Worm (Caenorhabditis elegans) whole organism, early embryonic: ENCODE results near the gene F28C1.3.

Source experiments
- B0310.2 ChIP-seq: sonication (generic microtip); optimal IDR thresholded peaks from 2 replicates; lab custom pipeline; 2016; ENCODE audit warnings: mild to moderate bottlenecking, missing genetic modification characterization, missing compliant biosample characterization
- F13C5.2 ChIP-seq: sonication (generic microtip); optimal IDR thresholded peaks from 2 replicates; lab custom pipeline; 2017; ENCODE audit warnings: mild to moderate bottlenecking, missing genetic modification characterization, inconsistent platforms, missing compliant biosample characterization
- aly-1 ChIP-seq: sonication (generic microtip); optimal IDR thresholded peaks from 2 replicates; lab custom pipeline; 2016; ENCODE audit warnings: missing genetic modification characterization, missing compliant biosample characterization
- ama-1 ChIP-seq: fragments of 150-350 bp; optimal IDR thresholded peaks from 2 replicates; lab custom pipeline; 2014
- ceh-13 ChIP-seq: fragments of 200-800 bp; sonication (Bioruptor generic); optimal IDR thresholded peaks from 2 replicates; lab custom pipeline; 2018; ENCODE audit warnings: mild to moderate bottlenecking, missing genetic modification characterization, missing compliant biosample characterization
- ceh-36 ChIP-seq: sonication (generic microtip); optimal IDR thresholded peaks from 2 replicates; lab custom pipeline; 2016; ENCODE audit warnings: missing genetic modification characterization, inconsistent platforms, missing compliant biosample characterization
- ets-7 ChIP-seq: sonication (generic microtip); optimal IDR thresholded peaks from 2 replicates; lab custom pipeline; 2016; ENCODE audit warnings: missing genotype, missing genetic modification characterization, missing compliant biosample characterization
- flt-1 ChIP-seq: fragments of 200-800 bp; sonication (Bioruptor generic); IDR thresholded peaks from 2 replicates; pipeline ENCODE4 v1.3.6; 2022; ENCODE audit warnings: missing genetic modification characterization, missing compliant biosample characterization
- hmbx-1 ChIP-seq: sonication (generic microtip); optimal IDR thresholded peaks from 2 replicates; lab custom pipeline; 2016; ENCODE audit warnings: mild to moderate bottlenecking, missing genetic modification characterization, missing compliant biosample characterization
- hmg-4 ChIP-seq: fragments of 200-800 bp; sonication (Bioruptor generic); optimal IDR thresholded peaks from 2 replicates; lab custom pipeline; 2018; ENCODE audit warnings: mild to moderate bottlenecking, missing genetic modification characterization, missing compliant biosample characterization
- hnd-1 ChIP-seq: sonication (generic microtip); optimal IDR thresholded peaks from 2 replicates; lab custom pipeline; 2016; ENCODE audit warnings: missing genetic modification characterization, missing compliant biosample characterization
- pes-1 ChIP-seq: fragments of 200-800 bp; sonication (Bioruptor generic); IDR thresholded peaks from 2 replicates; pipeline ENCODE4 v1.3.6; 2022; ENCODE audit warnings: missing genetic modification reagents, missing genetic modification characterization, missing compliant biosample characterization
- scrt-1 ChIP-seq: fragments of 200-800 bp; sonication (Bioruptor generic); IDR thresholded peaks from 2 replicates; pipeline ENCODE4 v1.3.6; 2022; ENCODE audit warnings: missing genetic modification characterization, missing compliant biosample characterization
- sea-1 ChIP-seq: fragments of 200-800 bp; sonication (Bioruptor generic); conservative IDR thresholded peaks from 2 replicates; pipeline ENCODE4 v1.3.6; 2022; ENCODE audit warnings: missing genetic modification characterization, missing compliant biosample characterization
- tbx-11 ChIP-seq: fragments of 200-800 bp; sonication (Bioruptor generic); IDR thresholded peaks from 2 replicates; pipeline ENCODE4 v1.3.6; 2022; ENCODE audit warnings: missing genetic modification characterization, missing compliant biosample characterization
- tbx-37 ChIP-seq: fragments of 200-800 bp; sonication (Bioruptor generic); conservative IDR thresholded peaks from 2 replicates; pipeline ENCODE4 v1.3.6; 2022; ENCODE audit warnings: missing genetic modification reagents, missing genetic modification characterization, missing compliant biosample characterization
- tra-4 ChIP-seq: sonication (generic microtip); optimal IDR thresholded peaks from 2 replicates; lab custom pipeline; 2017; ENCODE audit warnings: missing genetic modification characterization, missing compliant biosample characterization

F28C1.3 gene

DNA sequence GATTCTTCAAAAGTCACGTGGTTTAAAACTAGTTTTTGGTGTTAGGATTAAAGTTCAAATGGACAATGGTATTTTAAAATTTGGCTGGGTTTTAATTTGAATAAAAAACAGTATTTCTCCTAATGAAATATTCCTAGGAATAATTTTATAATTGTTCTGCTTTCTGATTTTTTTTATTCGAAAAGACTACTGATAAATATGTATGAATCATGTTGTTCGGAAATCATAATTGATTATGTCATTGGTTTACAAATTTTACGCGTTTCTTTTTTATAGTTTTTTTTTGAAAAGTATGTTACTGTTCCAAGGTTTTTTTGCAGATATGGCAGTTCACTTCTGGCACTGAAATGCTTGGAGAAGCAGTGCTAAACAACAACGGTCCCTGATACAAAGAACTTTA lies at the start of gene F28C1.3:
Gene F28C1.3, plus strand, starts transcription at position 301 of the 400 bp plus-strand sequence.
- TF ChIP-seq hnd-1 (no peak), tbx-37 (GFP tag; lab: Robert Waterston, UW) (no peak), F13C5.2 (no peak), hmbx-1 (no peak), B0310.2 (no peak), ets-7 (no peak), aly-1 (no peak), tra-4 (tag; lab: Kevin White, UChicago) (no peak), ceh-36 (tag; lab: Kevin White, UChicago) (no peak), sea-1 (GFP tag; lab: Robert Waterston, UW) (no peak), hmg-4 (GFP tag; lab: Kevin White, UChicago) (no peak), ceh-13 (GFP tag; lab: Kevin White, UChicago) (no peak)

DNA sequence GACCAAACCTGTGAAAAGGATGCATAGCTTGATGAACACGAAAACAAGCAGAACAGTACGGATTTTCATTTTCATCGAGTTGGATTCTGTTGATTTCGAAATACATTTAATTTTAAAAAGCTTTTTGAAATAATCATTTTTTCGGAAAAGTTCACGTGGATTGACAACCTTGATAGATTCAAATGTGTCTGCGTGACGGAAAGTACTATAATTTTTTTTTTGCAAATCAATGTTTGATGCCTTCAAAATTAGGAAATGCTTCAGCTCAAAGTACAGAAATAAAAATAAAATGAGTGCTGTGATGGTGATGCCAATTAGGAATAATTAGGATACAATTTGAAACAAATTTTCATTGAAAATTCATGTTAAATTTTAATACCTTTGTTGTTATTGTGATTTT lies 47.6 kb upstream of the F28C1.3 start, which contains the start of gene C54D10.4:
Gene C54D10.4, minus strand, starts transcription at position 101 of the 400 bp plus-strand sequence.
- TF ChIP-seq tbx-37 (GFP tag; lab: Robert Waterston, UW) (no peak), tra-4 (tag; lab: Kevin White, UChicago) (no peak), ceh-36 (tag; lab: Kevin White, UChicago) (no peak), aly-1 (no peak)

DNA sequence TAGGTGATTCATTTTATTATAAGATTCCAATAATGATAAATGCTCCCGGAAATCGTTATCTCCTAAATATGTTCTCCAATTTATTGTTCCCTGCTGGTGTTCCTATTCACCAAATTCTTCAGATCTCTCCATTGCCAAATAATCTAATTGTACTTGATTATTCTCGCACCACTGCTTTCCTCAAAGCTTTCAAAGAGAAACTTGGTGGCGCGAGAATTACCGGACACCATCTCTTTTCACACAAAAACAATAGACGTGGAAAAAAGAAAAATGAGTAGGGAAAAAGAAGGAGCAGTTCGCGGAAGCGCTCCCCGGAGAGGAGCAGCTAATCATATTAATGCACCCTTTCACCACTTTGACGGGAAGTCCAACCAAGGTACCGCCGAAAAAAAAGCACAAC lies 47.1 kb upstream of the F28C1.3 start:
- no peak for TF ChIP-seq flt-1
- no peak for TF ChIP-seq aly-1
- no peak for TF ChIP-seq pes-1 (GFP tag; lab: Robert Waterston, UW)
- TF ChIP-seq ceh-13 (GFP tag; lab: Kevin White, UChicago), result no peak
- TF ChIP-seq tra-4 (tag; lab: Kevin White, UChicago), result no peak
- no peak for TF ChIP-seq hnd-1
- TF ChIP-seq hmg-4 (GFP tag; lab: Kevin White, UChicago), result no peak
- TF ChIP-seq tbx-37 (GFP tag; lab: Robert Waterston, UW), result no peak
- no peak for TF ChIP-seq scrt-1 (GFP tag; lab: Robert Waterston, UW)
- TF ChIP-seq tbx-11 (GFP tag; lab: Robert Waterston, UW), result no peak
- no peak for TF ChIP-seq ceh-36 (tag; lab: Kevin White, UChicago)
- TF ChIP-seq F13C5.2, result no peak

DNA sequence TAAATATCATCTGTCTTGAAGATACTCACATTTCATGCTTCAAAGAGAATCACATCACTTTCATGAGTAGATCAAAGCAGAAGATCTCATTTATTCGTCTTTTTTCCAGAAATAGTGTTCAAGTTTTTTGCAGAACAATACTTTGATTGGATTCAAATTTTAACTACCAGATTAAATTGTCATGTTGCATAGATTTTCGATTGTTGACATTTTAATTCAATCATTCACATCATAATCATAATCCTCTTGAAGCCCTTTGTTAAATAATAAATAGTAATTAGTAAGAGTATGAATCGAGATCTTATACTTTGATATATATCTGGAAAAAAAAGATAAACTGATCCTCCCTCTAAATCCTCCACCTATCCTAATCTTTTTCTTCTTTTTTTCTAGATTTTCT lies 40.6 kb upstream of the F28C1.3 start:
- no peak for TF ChIP-seq ceh-13 (GFP tag; lab: Kevin White, UChicago)

DNA sequence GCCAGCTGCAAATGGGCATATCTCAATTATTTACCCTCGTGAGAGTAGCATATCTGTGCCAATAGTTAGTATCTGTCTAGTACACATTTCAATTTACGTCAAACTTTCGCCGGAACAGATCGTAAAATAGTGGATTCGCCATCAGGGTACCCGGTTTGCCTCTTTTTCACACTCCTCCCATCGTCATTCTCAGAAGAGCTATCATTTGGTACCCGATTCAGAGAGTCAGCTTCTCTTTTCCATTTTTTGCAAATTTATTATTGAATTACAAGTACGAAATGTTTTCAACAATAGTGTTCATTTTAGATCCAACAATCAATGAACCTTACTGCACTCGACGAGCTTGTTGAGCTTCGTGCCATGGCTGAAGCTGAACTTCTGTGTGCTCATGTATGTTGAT lies 39.4 kb upstream of the F28C1.3 start, which contains the start of gene C54D10.5:
Gene C54D10.5, plus strand, starts transcription at position 301 of the 400 bp plus-strand sequence.
- TF ChIP-seq B0310.2 (no peak), hmbx-1 (no peak), tbx-11 (GFP tag; lab: Robert Waterston, UW) (no peak), pes-1 (GFP tag; lab: Robert Waterston, UW) (no peak), ceh-13 (GFP tag; lab: Kevin White, UChicago) (no peak), ceh-36 (tag; lab: Kevin White, UChicago) (no peak), tra-4 (tag; lab: Kevin White, UChicago) (no peak), hmg-4 (GFP tag; lab: Kevin White, UChicago) (no peak), ama-1 (no peak), scrt-1 (GFP tag; lab: Robert Waterston, UW) (no peak), hnd-1 (no peak), aly-1 (no peak), ets-7 (no peak), flt-1 (no peak), F13C5.2 (no peak)

DNA sequence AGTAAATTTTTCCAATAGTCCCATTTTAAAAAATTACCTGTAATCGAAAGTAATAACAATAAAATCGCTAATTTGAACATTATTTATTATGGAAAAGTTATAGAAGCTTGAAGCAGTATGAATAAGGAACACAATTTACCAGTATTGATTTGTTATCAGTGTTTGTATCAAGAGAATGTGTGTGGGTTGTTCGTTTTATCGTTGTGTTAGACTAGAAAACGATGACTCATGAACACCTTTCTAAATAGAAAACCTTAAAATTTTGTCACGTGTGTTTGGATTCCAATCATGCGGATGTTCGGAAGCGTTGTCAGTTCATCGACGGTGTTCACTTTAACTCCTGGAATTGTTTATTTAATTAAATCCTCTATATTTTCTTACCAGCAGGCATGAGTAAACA lies 36.4 kb upstream of the F28C1.3 start, which contains the start of gene C54D10.13:
Gene C54D10.13, minus strand, starts transcription at position 179 of the 400 bp plus-strand sequence.
- no peak for TF ChIP-seq tbx-11 (GFP tag; lab: Robert Waterston, UW)
- TF ChIP-seq hnd-1, result no peak
- TF ChIP-seq F13C5.2, result no peak
- TF ChIP-seq aly-1, result no peak
- no peak for TF ChIP-seq tbx-37 (GFP tag; lab: Robert Waterston, UW)
- no peak for TF ChIP-seq ama-1
- no peak for TF ChIP-seq ets-7
- no peak for TF ChIP-seq hmbx-1
- no peak for TF ChIP-seq pes-1 (GFP tag; lab: Robert Waterston, UW)
- no peak for TF ChIP-seq tra-4 (tag; lab: Kevin White, UChicago)
- TF ChIP-seq hmg-4 (GFP tag; lab: Kevin White, UChicago), result no peak
- TF ChIP-seq ceh-13 (GFP tag; lab: Kevin White, UChicago), result no peak
- TF ChIP-seq ceh-36 (tag; lab: Kevin White, UChicago), result no peak
- no peak for TF ChIP-seq scrt-1 (GFP tag; lab: Robert Waterston, UW)
- TF ChIP-seq sea-1 (GFP tag; lab: Robert Waterston, UW), result no peak

DNA sequence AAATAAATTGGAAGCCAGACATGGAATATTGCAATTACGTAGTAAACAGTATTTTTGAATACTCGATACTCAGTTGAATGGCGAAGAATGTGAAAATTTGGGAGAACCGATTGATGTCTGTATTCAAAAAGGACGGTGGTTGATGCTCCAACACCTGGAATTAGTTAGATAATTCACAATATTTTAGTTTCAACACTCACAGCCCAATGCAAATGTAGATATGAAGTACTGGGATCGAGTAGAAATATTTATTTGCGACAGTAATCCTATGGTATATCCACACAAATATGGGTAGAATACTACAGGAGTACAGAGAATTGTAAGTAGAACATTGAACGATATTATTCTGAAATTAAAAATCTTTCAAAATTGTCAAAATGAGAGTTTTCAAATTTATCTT lies 35.4 kb upstream of the F28C1.3 start:
- no peak for TF ChIP-seq ceh-13 (GFP tag; lab: Kevin White, UChicago)

DNA sequence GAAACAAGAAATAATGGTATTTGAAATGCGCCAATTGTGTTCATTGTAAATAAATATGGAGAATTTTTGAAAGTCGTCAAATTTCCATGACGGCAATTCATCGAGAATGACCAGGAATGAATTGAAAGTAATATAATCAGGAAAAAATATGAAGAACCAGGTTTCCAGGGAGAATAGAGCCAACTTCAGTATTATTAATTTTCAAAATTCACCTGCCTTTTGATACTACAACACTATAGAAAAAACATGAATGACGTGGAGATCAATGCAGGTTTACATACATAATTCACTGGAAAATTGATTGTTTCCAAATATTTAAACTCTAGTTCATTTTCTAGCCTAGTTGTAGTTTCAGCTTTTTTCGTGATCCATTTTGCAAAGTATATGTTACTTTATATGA lies 34.7 kb upstream of the F28C1.3 start, which contains the start of gene srh-25:
Gene srh-25, minus strand, starts transcription at position 101 of the 400 bp plus-strand sequence.
- TF ChIP-seq ceh-36 (tag; lab: Kevin White, UChicago) (no peak), hnd-1 (no peak), aly-1 (no peak), hmg-4 (GFP tag; lab: Kevin White, UChicago) (no peak), F13C5.2 (no peak), ets-7 (no peak), B0310.2 (no peak), sea-1 (GFP tag; lab: Robert Waterston, UW) (no peak), tbx-11 (GFP tag; lab: Robert Waterston, UW) (no peak), tra-4 (tag; lab: Kevin White, UChicago) (no peak)

DNA sequence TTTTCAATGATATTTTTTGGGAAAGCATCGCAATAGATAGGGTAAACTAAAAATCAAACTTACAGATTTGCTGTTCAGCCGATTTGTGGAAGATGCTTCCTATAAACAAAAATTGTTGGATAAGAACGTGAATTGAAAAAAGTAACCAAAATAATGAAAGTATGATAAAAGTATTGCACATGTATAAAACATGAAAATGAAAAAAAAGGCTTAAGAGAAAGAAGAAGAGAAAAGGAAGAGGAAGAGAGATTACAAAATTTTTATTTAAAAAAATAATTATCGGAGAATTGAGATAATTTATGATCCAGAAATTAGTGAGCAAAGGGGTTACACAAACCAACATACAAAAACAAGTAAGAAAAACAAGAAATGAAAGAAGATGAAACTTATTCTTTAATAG lies 27.0 kb upstream of the F28C1.3 start, which contains the start of gene pals-37:
Gene pals-37, minus strand, starts transcription at position 101 of the 400 bp plus-strand sequence.
- TF ChIP-seq flt-1 (no peak), ceh-13 (GFP tag; lab: Kevin White, UChicago) (no peak), F13C5.2 (no peak), B0310.2 (no peak), pes-1 (GFP tag; lab: Robert Waterston, UW) (no peak), sea-1 (GFP tag; lab: Robert Waterston, UW) (no peak), scrt-1 (GFP tag; lab: Robert Waterston, UW) (no peak)
